Fruit fly (Drosophila melanogaster): ENCODE data around the gene CG10713.

The CG10713 gene

dm6 chr3L:13476566-13477452, 41.8 kb upstream of the CG10713 start (continued):
- TF ChIP-seq ERR (GFP tag; optimal IDR thresholded peaks at IDR 0.05): no peak
- TF ChIP-seq lilli (GFP tag; optimal IDR thresholded peaks at IDR 0.05): peak; percentile 88
- peak; percentile 89 for TF ChIP-seq tgo (GFP tag; IDR thresholded peaks at IDR 0.05)
- no peak for TF ChIP-seq usp (GFP tag; optimal IDR thresholded peaks at IDR 0.05)
- TF ChIP-seq bowl (GFP tag; IDR thresholded peaks at IDR 0.05): no peak
- peak; percentile 47 for TF ChIP-seq Sry-δ (GFP tag; optimal IDR thresholded peaks at IDR 0.05)
- peak; percentile 87 for TF ChIP-seq CG6689 (GFP tag; IDR thresholded peaks at IDR 0.05)
- TF ChIP-seq CG10431 (GFP tag; optimal IDR thresholded peaks at IDR 0.05): peak; percentile 38
- TF ChIP-seq lab (GFP tag; optimal IDR thresholded peaks at IDR 0.05): peak; percentile 93
- TF ChIP-seq C15 (GFP tag; IDR thresholded peaks at IDR 0.05): peak; percentile 55; the same call in 1 of the 3 replicates
- peak; percentile 92 for TF ChIP-seq CG3281 (GFP tag; optimal IDR thresholded peaks at IDR 0.05)
- peak; percentile 91 for TF ChIP-seq CG32767 (GFP tag; IDR thresholded peaks at IDR 0.05)
- peak; percentile 88 for TF ChIP-seq Hr3 (GFP tag; optimal IDR thresholded peaks at IDR 0.05)
- peak; percentile 81 for TF ChIP-seq CG6813 (GFP tag; optimal IDR thresholded peaks at IDR 0.05)
- no peak for TF ChIP-seq hth (optimal IDR thresholded peaks at IDR 0.05)
- peak; percentile 94 for TF ChIP-seq CG13424 (tag; optimal IDR thresholded peaks at IDR 0.05)
- TF ChIP-seq B-H1 (GFP tag; IDR thresholded peaks at IDR 0.05): peak; percentile 78
- peak; percentile 86 for TF ChIP-seq row (GFP tag; IDR thresholded peaks at IDR 0.05)
- peak; percentile 43 for TF ChIP-seq Ets97D (GFP tag; optimal IDR thresholded peaks at IDR 0.05)
- TF ChIP-seq CG10543 (GFP tag; optimal IDR thresholded peaks at IDR 0.05): peak; percentile 69
- TF ChIP-seq org-1 (GFP tag; optimal IDR thresholded peaks at IDR 0.05): peak; percentile 90
- peak; percentile 30 for TF ChIP-seq Sry-β (GFP tag; optimal IDR thresholded peaks at IDR 0.05)
- peak; percentile 94 for TF ChIP-seq CG10147 (GFP tag; optimal IDR thresholded peaks at IDR 0.05)
- TF ChIP-seq stc (GFP tag; IDR thresholded peaks at IDR 0.05): peak; percentile 82
- TF ChIP-seq CG7928 (GFP tag; optimal IDR thresholded peaks at IDR 0.05): peak; percentile 62
- peak; percentile 82 for TF ChIP-seq HmgZ (tag; optimal IDR thresholded peaks at IDR 0.05)
- no peak for TF ChIP-seq p53 (GFP tag; optimal IDR thresholded peaks at IDR 0.05)
- peak; percentile 73 for TF ChIP-seq corto (GFP tag; optimal IDR thresholded peaks at IDR 0.05)
- peak; percentile 38 for TF ChIP-seq Mes4 (GFP tag; optimal IDR thresholded peaks at IDR 0.05)
- no peak for TF ChIP-seq Sin3A (optimal IDR thresholded peaks at IDR 0.05)
- peak; percentile 40 for TF ChIP-seq CG31365 (tag; optimal IDR thresholded peaks at IDR 0.05)
- TF ChIP-seq CG30403 (GFP tag; optimal IDR thresholded peaks at IDR 0.05): peak; percentile 95
- TF ChIP-seq HmgD (GFP tag; optimal IDR thresholded peaks at IDR 0.05): peak; percentile 41
- TF ChIP-seq CG31441 (GFP tag; IDR thresholded peaks at IDR 0.05): peak; percentile 92
- TF ChIP-seq CG6683 (GFP tag; optimal IDR thresholded peaks at IDR 0.05): peak; percentile 79
- peak; percentile 70 for TF ChIP-seq CG11085 (GFP tag; IDR thresholded peaks at IDR 0.05)
- no peak for TF ChIP-seq CG1832 (GFP tag; optimal IDR thresholded peaks at IDR 0.05)

DNA sequence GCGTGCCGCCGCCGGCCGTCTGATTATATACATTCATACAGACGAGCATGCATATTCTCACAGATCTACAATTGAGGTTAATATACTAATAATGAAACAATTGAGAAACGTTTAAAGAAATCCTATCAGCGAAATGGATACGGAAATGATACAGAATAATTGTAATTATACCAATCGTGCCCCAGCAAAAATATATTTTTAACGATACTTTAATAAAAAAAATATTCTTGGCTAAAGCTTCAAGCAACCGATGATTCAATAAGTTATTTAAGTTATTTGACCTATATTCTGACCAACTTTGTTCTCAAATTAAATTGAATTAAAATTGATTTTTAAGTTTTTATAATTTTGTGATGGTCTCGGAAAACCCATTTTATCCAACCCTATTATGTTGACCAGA, 41.0 kb upstream of the CG10713 start:
- TF ChIP-seq prd (optimal IDR thresholded peaks at IDR 0.05) (no peak), prd (GFP tag; IDR thresholded peaks at IDR 0.05) (peak; percentile 10; the same call in 1 of the 3 replicates), Sox100B (GFP tag; optimal IDR thresholded peaks at IDR 0.05) (peak; percentile 27), row (GFP tag; IDR thresholded peaks at IDR 0.05) (0 out of 3 replicates have a peak, but pooled peaks have one; percentile 5), Mad (GFP tag; optimal IDR thresholded peaks at IDR 0.05) (no peak), so (GFP tag; IDR thresholded peaks at IDR 0.05) (0 out of 3 replicates have a peak, but pooled peaks have one; percentile 32), CG11504 (tag; optimal IDR thresholded peaks at IDR 0.05) (peak; percentile 60), slbo (GFP tag; IDR thresholded peaks at IDR 0.05) (peak; percentile 15; the same call in 1 of the 2 replicates), CG10147 (GFP tag; optimal IDR thresholded peaks at IDR 0.05) (peak; percentile 11), esg (GFP tag; conservative IDR thresholded peaks at IDR 0.05) (0 out of 2 replicates have a peak, but pooled peaks have one; percentile 10), sr (GFP tag; IDR thresholded peaks at IDR 0.05) (0 out of 3 replicates have a peak, but pooled peaks have one; percentile 47), CG17385 (GFP tag; optimal IDR thresholded peaks at IDR 0.05) (no peak), Hmx (GFP tag; optimal IDR thresholded peaks at IDR 0.05) (no peak), Ptx1 (GFP tag; IDR thresholded peaks at IDR 0.05) (peak; percentile 34; the same call in 1 of the 2 replicates), tap (tag; optimal IDR thresholded peaks at IDR 0.05) (peak; percentile 37), CG6689 (GFP tag; IDR thresholded peaks at IDR 0.05) (peak; percentile 36), CG7556 (GFP tag; optimal IDR thresholded peaks at IDR 0.05) (no peak)
